Worm (Caenorhabditis elegans) whole organism, mixed stage, embryonic: ENCODE measurements around the gene egl-13.

ENCODE experiments used
- M03D4.4 ChIP-seq: sonication (generic microtip); optimal IDR thresholded peaks from 2 replicates; lab custom pipeline; 2017; ENCODE audit warnings: mild to moderate bottlenecking, missing genetic modification characterization, missing compliant biosample characterization
- blmp-1 ChIP-seq: fragments of 150-350 bp; optimal IDR thresholded peaks from 2 replicates; lab custom pipeline; 2014; ENCODE audit warnings: missing biosample characterization, missing genetic modification characterization
- ceh-39 ChIP-seq: fragments of 150-350 bp; optimal IDR thresholded peaks from 2 replicates; lab custom pipeline; 2014; ENCODE audit warnings: missing biosample characterization, missing genetic modification characterization
- cnd-1 ChIP-seq: fragments of 200-800 bp; sonication (Bioruptor generic); optimal IDR thresholded peaks from 2 replicates; lab custom pipeline; 2018; ENCODE audit warnings: mild to moderate bottlenecking, missing genetic modification characterization, missing compliant biosample characterization
- flh-1 ChIP-seq: fragments of 200-800 bp; sonication (Bioruptor generic); optimal IDR thresholded peaks from 2 replicates; lab custom pipeline; 2018; ENCODE audit warnings: mild to moderate bottlenecking, missing genetic modification characterization, moderate library complexity, missing compliant biosample characterization
- lin-32 ChIP-seq: fragments of 200-800 bp; sonication (Bioruptor generic); optimal IDR thresholded peaks from 2 replicates; lab custom pipeline; 2018; ENCODE audit warnings: mild to moderate bottlenecking, missing genetic modification characterization, missing compliant biosample characterization
- nhr-76 ChIP-seq: sonication (generic microtip); optimal IDR thresholded peaks from 2 replicates; lab custom pipeline; 2017; ENCODE audit warnings: missing biosample characterization, missing genetic modification characterization
- tbx-8 ChIP-seq: fragments of 200-800 bp; sonication (Bioruptor generic); optimal IDR thresholded peaks from 2 replicates; lab custom pipeline; 2018; ENCODE audit warnings: mild to moderate bottlenecking, missing genetic modification characterization, moderate library complexity, missing compliant biosample characterization
- unc-39 ChIP-seq: fragments of 150-350 bp; optimal IDR thresholded peaks from 2 replicates; lab custom pipeline; 2014; ENCODE audit warnings: missing biosample characterization, missing genetic modification characterization

Gene egl-13

DNA sequence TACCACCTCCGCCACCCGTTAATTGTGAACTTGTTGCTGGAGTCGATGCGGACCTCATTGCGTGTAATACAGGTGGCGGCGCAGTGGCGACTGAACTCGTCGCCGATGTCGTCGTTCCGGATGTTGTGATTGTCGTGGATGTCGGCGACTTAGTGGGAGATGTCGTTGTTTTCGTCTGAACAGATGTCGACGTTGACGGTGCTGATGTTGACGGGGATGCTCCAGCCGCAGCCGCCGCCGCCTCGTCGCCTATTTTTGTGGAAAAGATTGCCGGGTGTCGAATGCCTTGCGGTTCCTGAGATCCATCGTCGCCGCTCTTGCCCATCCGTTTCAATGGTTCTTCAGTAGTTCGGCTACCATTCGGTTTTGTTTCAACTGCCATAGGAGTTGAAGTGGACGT is 57.3 kb downstream of the egl-13 start:
- TF ChIP-seq blmp-1 (tag; lab: Kevin White, UChicago) (no peak), M03D4.4 (tag; lab: Kevin White, UChicago) (no peak), lin-32 (GFP tag; lab: Kevin White, UChicago) (no peak), flh-1 (GFP tag; lab: Kevin White, UChicago) (no peak), ceh-39 (tag; lab: Kevin White, UChicago) (no peak), nhr-76 (tag; lab: Kevin White, UChicago) (no peak), unc-39 (tag; lab: Kevin White, UChicago) (no peak), cnd-1 (no peak), tbx-8 (GFP tag; lab: Kevin White, UChicago) (no peak)
